Worm (Caenorhabditis elegans) whole organism, mixed stage, embryonic: Measurements from ENCODE around the gene C49A9.2.

Experiments
- M03D4.4 ChIP-seq: sonication (generic microtip); optimal IDR thresholded peaks from 2 replicates; lab custom pipeline; 2017; ENCODE audit warnings: mild to moderate bottlenecking, missing genetic modification characterization, missing compliant biosample characterization
- bed-3 ChIP-seq: fragments of 200-800 bp; sonication (Bioruptor generic); optimal IDR thresholded peaks from 3 replicates; lab custom pipeline; 2018; ENCODE audit warnings: mild to moderate bottlenecking, missing genetic modification characterization, moderate library complexity, missing compliant biosample characterization
- blmp-1 ChIP-seq: fragments of 150-350 bp; optimal IDR thresholded peaks from 2 replicates; lab custom pipeline; 2014; ENCODE audit warnings: missing biosample characterization, missing genetic modification characterization
- ceh-39 ChIP-seq: fragments of 150-350 bp; optimal IDR thresholded peaks from 2 replicates; lab custom pipeline; 2014; ENCODE audit warnings: missing biosample characterization, missing genetic modification characterization
- ceh-43 ChIP-seq: fragments of 200-800 bp; sonication (Bioruptor generic); optimal IDR thresholded peaks from 2 replicates; lab custom pipeline; 2018; ENCODE audit warnings: mild to moderate bottlenecking, missing genetic modification characterization, moderate library complexity, missing compliant biosample characterization
- ceh-83 ChIP-seq: fragments of 200-800 bp; sonication (Bioruptor generic); optimal IDR thresholded peaks from 2 replicates; lab custom pipeline; 2018; ENCODE audit warnings: mild to moderate bottlenecking, missing genetic modification characterization, missing compliant biosample characterization
- ces-1 ChIP-seq: fragments of 150-350 bp; optimal IDR thresholded peaks from 2 replicates; lab custom pipeline; 2014; ENCODE audit warnings: missing biosample characterization, missing genetic modification reagents, missing genetic modification characterization
- cnd-1 ChIP-seq: fragments of 200-800 bp; sonication (Bioruptor generic); optimal IDR thresholded peaks from 2 replicates; lab custom pipeline; 2018; ENCODE audit warnings: mild to moderate bottlenecking, missing genetic modification characterization, missing compliant biosample characterization
- drap-1 ChIP-seq: fragments of 200-800 bp; sonication (Bioruptor generic); optimal IDR thresholded peaks from 3 replicates; lab custom pipeline; 2018; ENCODE audit warnings: mild to moderate bottlenecking, missing genetic modification characterization, missing compliant biosample characterization
- elt-1 ChIP-seq: sonication (generic microtip); optimal IDR thresholded peaks from 2 replicates; lab custom pipeline; 2017; ENCODE audit warnings: missing genetic modification characterization, mild to moderate bottlenecking, missing compliant biosample characterization, antibody characterized with exemption, moderate library complexity, borderline replicate concordance; ENCODE audit not compliant: insufficient read depth
- elt-3 ChIP-seq: fragments of 150-350 bp; optimal IDR thresholded peaks from 2 replicates; lab custom pipeline; 2014; ENCODE audit warnings: missing biosample characterization, missing genetic modification characterization
- flh-1 ChIP-seq: fragments of 200-800 bp; sonication (Bioruptor generic); optimal IDR thresholded peaks from 2 replicates; lab custom pipeline; 2018; ENCODE audit warnings: mild to moderate bottlenecking, missing genetic modification characterization, moderate library complexity, missing compliant biosample characterization
- ham-2 ChIP-seq: fragments of 200-800 bp; sonication (Bioruptor generic); optimal IDR thresholded peaks from 2 replicates; lab custom pipeline; 2018; ENCODE audit warnings: mild to moderate bottlenecking, missing genetic modification characterization, missing compliant biosample characterization
- lin-13 ChIP-seq: fragments of 150-350 bp; optimal IDR thresholded peaks from 2 replicates; lab custom pipeline; 2014; ENCODE audit warnings: missing biosample characterization, missing genetic modification characterization
- lsy-2 ChIP-seq: fragments of 150-350 bp; optimal IDR thresholded peaks from 2 replicates; lab custom pipeline; 2014; ENCODE audit warnings: missing biosample characterization, missing genetic modification characterization
- mab-5 ChIP-seq: fragments of 150-350 bp; optimal IDR thresholded peaks from 2 replicates; lab custom pipeline; 2014; ENCODE audit warnings: missing biosample characterization, missing genetic modification characterization
- mep-1 ChIP-seq: fragments of 150-350 bp; optimal IDR thresholded peaks from 2 replicates; lab custom pipeline; 2017; ENCODE audit warnings: missing biosample characterization, missing genetic modification reagents, missing genetic modification characterization, inconsistent platforms
- mls-2 ChIP-seq: sonication (generic microtip); optimal IDR thresholded peaks from 2 replicates; lab custom pipeline; 2016; ENCODE audit warnings: mild to moderate bottlenecking, missing genetic modification characterization, moderate library complexity, missing compliant biosample characterization
- nhr-12 ChIP-seq: fragments of 150-350 bp; optimal IDR thresholded peaks from 2 replicates; lab custom pipeline; 2014; ENCODE audit warnings: missing biosample characterization, missing genetic modification characterization
- nhr-2 ChIP-seq: fragments of 150-350 bp; optimal IDR thresholded peaks from 2 replicates; lab custom pipeline; 2014; ENCODE audit warnings: missing biosample characterization, missing genetic modification characterization
- nhr-237 ChIP-seq: fragments of 150-350 bp; optimal IDR thresholded peaks from 2 replicates; lab custom pipeline; 2014; ENCODE audit warnings: missing biosample characterization, missing genetic modification characterization
- nhr-28 ChIP-seq: fragments of 150-350 bp; optimal IDR thresholded peaks from 2 replicates; lab custom pipeline; 2014; ENCODE audit warnings: missing biosample characterization, missing genetic modification characterization
- nhr-76 ChIP-seq: sonication (generic microtip); optimal IDR thresholded peaks from 2 replicates; lab custom pipeline; 2017; ENCODE audit warnings: missing biosample characterization, missing genetic modification characterization
- pha-4 ChIP-seq: fragments of 150-350 bp; optimal IDR thresholded peaks from 2 replicates; lab custom pipeline; 2018; ENCODE audit warnings: missing biosample characterization, missing genetic modification reagents, missing genetic modification characterization
- sem-2 ChIP-seq: fragments of 200-800 bp; sonication (Bioruptor generic); optimal IDR thresholded peaks from 2 replicates; lab custom pipeline; 2018; ENCODE audit warnings: mild to moderate bottlenecking, missing genetic modification characterization, missing compliant biosample characterization
- snpc-4 ChIP-seq: fragments of 150-350 bp; optimal IDR thresholded peaks from 2 replicates; lab custom pipeline; 2014; ENCODE audit warnings: missing biosample characterization, missing genetic modification characterization
- sptf-1 ChIP-seq: sonication (generic microtip); optimal IDR thresholded peaks from 2 replicates; lab custom pipeline; 2017; ENCODE audit warnings: mild to moderate bottlenecking, missing genetic modification characterization, moderate library complexity, missing compliant biosample characterization
- tbx-8 ChIP-seq: fragments of 200-800 bp; sonication (Bioruptor generic); optimal IDR thresholded peaks from 2 replicates; lab custom pipeline; 2018; ENCODE audit warnings: mild to moderate bottlenecking, missing genetic modification characterization, moderate library complexity, missing compliant biosample characterization
- unc-120 ChIP-seq: sonication (generic microtip); optimal IDR thresholded peaks from 2 replicates; lab custom pipeline; 2017; ENCODE audit warnings: missing genetic modification characterization, missing compliant biosample characterization; ENCODE audit not compliant: poor library complexity, severe bottlenecking
- unc-39 ChIP-seq: fragments of 150-350 bp; optimal IDR thresholded peaks from 2 replicates; lab custom pipeline; 2014; ENCODE audit warnings: missing biosample characterization, missing genetic modification characterization
- unc-62 ChIP-seq: fragments of 150-350 bp; optimal IDR thresholded peaks from 2 replicates; lab custom pipeline; 2014; ENCODE audit warnings: missing biosample characterization, missing genetic modification reagents, missing genetic modification characterization
- zip-8 ChIP-seq: fragments of 150-350 bp; optimal IDR thresholded peaks from 2 replicates; lab custom pipeline; 2014; ENCODE audit warnings: missing biosample characterization, missing genetic modification characterization
- ztf-11 ChIP-seq: fragments of 150-350 bp; optimal IDR thresholded peaks from 2 replicates; lab custom pipeline; 2014; ENCODE audit warnings: missing biosample characterization, missing genetic modification characterization

Gene C49A9.2

DNA sequence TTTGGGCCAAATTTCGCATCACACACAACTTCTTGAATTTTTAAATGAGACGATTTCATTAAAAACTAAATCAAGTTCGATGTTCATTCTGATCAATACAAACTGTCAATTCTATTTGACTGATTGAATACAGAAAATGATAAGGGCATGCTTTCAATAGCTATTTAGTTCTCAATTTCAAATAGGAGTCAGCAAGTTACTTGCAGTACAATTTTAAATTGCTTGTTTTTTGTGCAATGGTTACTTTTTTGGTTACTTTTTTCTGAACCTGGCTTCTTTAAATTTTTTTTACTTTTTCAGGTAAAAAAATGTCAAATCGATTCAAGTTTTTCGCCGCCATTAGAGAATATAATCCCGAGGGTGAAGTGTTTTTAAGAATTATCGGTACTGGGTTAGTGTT lies at the start of gene C49A9.2:
TSS of gene C49A9.2 (plus strand) at position 301 of the 400 bp plus-strand sequence.
- no peak for TF ChIP-seq pha-4 (tag; lab: Kevin White, UChicago)
- TF ChIP-seq mls-2 (tag; lab: Kevin White, UChicago), result no peak

DNA sequence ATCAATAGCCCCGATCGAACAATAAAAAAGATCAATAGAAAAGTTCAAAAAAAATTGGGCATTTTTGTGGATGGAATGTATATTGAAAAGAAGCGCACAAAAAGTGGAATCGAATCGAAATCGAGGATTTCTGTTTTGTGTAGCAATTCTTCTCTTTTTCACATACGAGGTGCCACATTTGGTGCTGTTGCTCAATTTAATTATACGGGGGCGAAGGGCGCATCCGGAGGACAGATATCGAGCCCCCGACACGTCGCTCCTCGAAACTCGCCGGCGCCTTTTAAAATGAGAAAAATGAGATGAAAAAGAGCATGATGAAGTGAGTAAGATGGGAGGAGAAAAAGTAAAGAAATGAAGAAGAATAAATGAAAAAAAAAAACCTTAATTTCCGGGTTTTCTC lies 47.9 kb upstream of the C49A9.2 start:
- TF ChIP-seq ceh-43 (GFP tag; lab: Kevin White, UChicago) (no peak), nhr-237 (tag; lab: Kevin White, UChicago) (no peak), unc-62 (GFP tag; lab: Kevin White, UChicago) (no peak), ces-1 (GFP tag; lab: Kevin White, UChicago) (peak; percentile 75)

DNA sequence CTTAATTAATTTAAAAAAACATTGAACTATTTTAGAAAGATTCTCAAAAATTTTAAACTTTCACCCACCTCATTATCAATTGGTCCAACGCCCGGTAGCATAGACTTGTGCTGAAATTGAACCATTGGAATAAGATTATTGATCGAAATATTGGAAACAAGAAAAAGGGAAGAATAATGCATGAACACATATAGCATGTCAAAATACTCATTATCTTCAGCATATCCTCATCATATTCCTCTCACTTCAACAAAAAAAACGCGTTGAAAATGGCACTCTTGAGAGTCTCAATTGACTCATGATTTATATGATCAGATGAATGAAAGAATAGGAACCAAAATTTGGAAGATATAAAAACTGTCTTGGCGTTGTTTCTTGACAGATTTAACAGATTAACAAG lies 41.5 kb upstream of the C49A9.2 start, which contains the start of gene unc-77:
TSS of gene unc-77 (minus strand) at position 101 of the 400 bp plus-strand sequence.
- TF ChIP-seq ham-2 (GFP tag; lab: Kevin White, UChicago) (no peak), unc-39 (tag; lab: Kevin White, UChicago) (no peak), tbx-8 (GFP tag; lab: Kevin White, UChicago) (no peak), elt-3 (no peak), elt-1 (no peak), flh-1 (no peak), nhr-28 (tag; lab: Kevin White, UChicago) (no peak)
- TF ChIP-seq, all 35 proteins: peak for 0

DNA sequence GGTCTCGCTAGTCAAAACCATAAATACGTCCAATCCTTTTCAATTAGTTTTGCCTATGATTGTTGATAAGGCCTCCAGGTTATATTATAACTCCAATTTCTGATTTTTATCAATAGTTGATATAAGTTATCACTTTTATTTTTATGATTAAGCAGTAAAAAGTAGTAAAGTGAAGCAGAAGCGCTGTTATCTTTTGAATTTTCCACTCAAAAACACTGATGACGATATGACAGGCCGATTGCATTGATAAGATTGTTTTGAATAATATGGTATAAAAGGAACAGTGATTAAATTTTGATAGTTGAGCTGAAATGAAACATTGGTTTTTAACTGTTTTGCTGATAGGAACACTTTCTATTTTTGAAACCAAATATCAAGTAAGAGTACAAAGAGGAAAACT lies 39.7 kb upstream of the C49A9.2 start, which contains the start of gene asp-9:
TSS of gene asp-9 (plus strand) at position 312 of the 400 bp plus-strand sequence.
- TF ChIP-seq ztf-11 (tag; lab: Kevin White, UChicago) (no peak), nhr-237 (tag; lab: Kevin White, UChicago) (no peak), ceh-83 (GFP tag; lab: Kevin White, UChicago) (no peak), elt-1 (no peak), ceh-39 (tag; lab: Kevin White, UChicago) (no peak), M03D4.4 (tag; lab: Kevin White, UChicago) (no peak), unc-120 (tag; lab: Kevin White, UChicago) (no peak), sem-2 (GFP tag; lab: Kevin White, UChicago) (no peak), lin-13 (tag; lab: Kevin White, UChicago) (no peak), lsy-2 (tag; lab: Kevin White, UChicago) (no peak), snpc-4 (tag; lab: Kevin White, UChicago) (no peak), tbx-8 (GFP tag; lab: Kevin White, UChicago) (no peak), cnd-1 (tag; lab: Kevin White, UChicago) (no peak), nhr-76 (tag; lab: Kevin White, UChicago) (no peak), mep-1 (tag; lab: Kevin White, UChicago) (no peak), mab-5 (tag; lab: Kevin White, UChicago) (no peak), blmp-1 (tag; lab: Kevin White, UChicago) (no peak)

DNA sequence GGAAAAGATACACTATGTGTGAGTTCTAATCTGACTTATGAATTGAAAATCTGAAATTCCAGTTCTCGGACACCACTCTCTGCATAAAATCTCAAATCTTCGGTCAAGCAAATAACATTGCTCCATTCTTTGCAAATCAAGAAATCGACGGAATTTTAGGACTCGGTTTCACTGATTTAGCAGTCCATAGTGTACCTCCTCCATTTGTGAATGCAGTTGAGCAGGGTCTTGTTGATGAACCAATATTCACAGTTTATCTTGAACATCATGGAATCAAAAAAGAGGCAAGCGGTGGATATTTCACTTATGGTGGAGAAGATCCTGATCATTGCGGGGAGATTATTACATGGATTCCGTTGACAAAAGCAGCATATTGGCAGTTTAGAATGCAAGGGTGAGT lies 38.1 kb upstream of the C49A9.2 start:
- TF ChIP-seq sptf-1 (tag; lab: Kevin White, UChicago), result no peak
- no peak for TF ChIP-seq lsy-2 (tag; lab: Kevin White, UChicago)
- TF ChIP-seq nhr-2 (tag; lab: Kevin White, UChicago), result no peak
- TF ChIP-seq cnd-1 (tag; lab: Kevin White, UChicago), result no peak
- no peak for TF ChIP-seq M03D4.4 (tag; lab: Kevin White, UChicago)
- TF ChIP-seq ceh-83 (GFP tag; lab: Kevin White, UChicago), result no peak
- no peak for TF ChIP-seq unc-120 (tag; lab: Kevin White, UChicago)
- TF ChIP-seq pha-4 (tag; lab: Kevin White, UChicago), result no peak
- no peak for TF ChIP-seq unc-39 (tag; lab: Kevin White, UChicago)
- TF ChIP-seq flh-1, result no peak
- no peak for TF ChIP-seq tbx-8 (GFP tag; lab: Kevin White, UChicago)
- TF ChIP-seq elt-1, result no peak
- TF ChIP-seq nhr-12 (tag; lab: Kevin White, UChicago), result no peak
- no peak for TF ChIP-seq zip-8 (tag; lab: Kevin White, UChicago)
- TF ChIP-seq snpc-4 (tag; lab: Kevin White, UChicago), result no peak
- TF ChIP-seq lin-13 (tag; lab: Kevin White, UChicago), result no peak
- TF ChIP-seq mep-1 (tag; lab: Kevin White, UChicago), result no peak
- no peak for TF ChIP-seq drap-1 (GFP tag; lab: Kevin White, UChicago)
- no peak for TF ChIP-seq bed-3
- TF ChIP-seq nhr-76 (tag; lab: Kevin White, UChicago), result no peak
